Worm (Caenorhabditis elegans): ENCODE measurements around the gene clp-6.

The clp-6 gene

ce11 chrIV:1388079-1388478 lies 46.8 kb downstream of the clp-6 start (continued):
- peak; percentile 70 for TF ChIP-seq lin-26 (GFP tag; IDR thresholded peaks at IDR 0.05)
- no peak for TF ChIP-seq ztf-3 (GFP tag; optimal IDR thresholded peaks at IDR 0.05)
- no peak for TF ChIP-seq nhr-27 (tag; optimal IDR thresholded peaks at IDR 0.05)
- peak; percentile 33; the same call in 1 of the 2 replicates for TF ChIP-seq madf-6 (GFP tag; IDR thresholded peaks at IDR 0.05)
- no peak for TF ChIP-seq ztf-6 (GFP tag; IDR thresholded peaks at IDR 0.05)
- TF ChIP-seq aptf-2 (GFP tag; conservative IDR thresholded peaks at IDR 0.05): no peak
- TF ChIP-seq ztf-22 (GFP tag; optimal IDR thresholded peaks at IDR 0.05): no peak
- TF ChIP-seq K12H6.12 (tag; optimal IDR thresholded peaks at IDR 0.05): no peak
- TF ChIP-seq lin-40 (tag; optimal IDR thresholded peaks at IDR 0.05): peak; percentile 46

- TF ChIP-seq lin-26 (GFP tag; IDR thresholded peaks at IDR 0.05) (no peak), ama-1 (optimal IDR thresholded peaks at IDR 0.05) (no peak), ama-1 (GFP tag; optimal IDR thresholded peaks at IDR 0.05) (no peak), mes-4 (tag; optimal IDR thresholded peaks at IDR 0.05) (no peak), zfh-2 (GFP tag; conservative IDR thresholded peaks at IDR 0.05) (peak; percentile 61; the same call in 1 of the 2 replicates), ceh-27 (GFP tag; optimal IDR thresholded peaks at IDR 0.05) (no peak), hmg-1.2 (GFP tag; IDR thresholded peaks at IDR 0.05) (peak; percentile 15; the same call in 1 of the 2 replicates), dox-1 (GFP tag; IDR thresholded peaks at IDR 0.05) (0 out of 2 replicates have a peak, but pooled peaks have one; percentile 10)
Measured at ce11 chrIV:1385915-1386314, 48.9 kb downstream of the clp-6 start, which contains the start of gene nhr-41. nhr-41 (plus strand) TSS chrIV:1386215.

ce11 chrIV:1385500-1385899 lies 49.3 kb downstream of the clp-6 start:
- TF ChIP-seq Y53F4B.3 (GFP tag; IDR thresholded peaks at IDR 0.05): no peak
- TF ChIP-seq B0261.1 (tag; optimal IDR thresholded peaks at IDR 0.05): peak; percentile 45
- TF ChIP-seq sea-2 (GFP tag; IDR thresholded peaks at IDR 0.05): no peak
- TF ChIP-seq rpc-1 (optimal IDR thresholded peaks at IDR 0.05): peak; percentile 16
- TF ChIP-seq rpc-1 (tag; optimal IDR thresholded peaks at IDR 0.05): peak; percentile 57
- TF ChIP-seq tbp1 (GFP tag; optimal IDR thresholded peaks at IDR 0.05): peak; percentile 68
- TF ChIP-seq F55B11.4 (tag; optimal IDR thresholded peaks at IDR 0.05; ENCODE audit: borderline replicate concordance, insufficient read depth): no peak
- no peak for TF ChIP-seq snpc-4 (GFP tag; optimal IDR thresholded peaks at IDR 0.05)
- no peak for TF ChIP-seq snpc-4 (tag; optimal IDR thresholded peaks at IDR 0.05)

ce11 chrIV:1381596-1382274 lies 53.1 kb downstream of the clp-6 start:
- TF ChIP-seq B0261.1 (tag; optimal IDR thresholded peaks at IDR 0.05) (peak; percentile 41), xnd-1 (tag; optimal IDR thresholded peaks at IDR 0.05) (no peak), tbp1 (GFP tag; optimal IDR thresholded peaks at IDR 0.05) (peak; percentile 79), rpc-1 (optimal IDR thresholded peaks at IDR 0.05) (peak; percentile 36), rpc-1 (tag; optimal IDR thresholded peaks at IDR 0.05) (peak; percentile 65)
